Worm (Caenorhabditis elegans) whole organism, L2 larva: ENCODE data around the gene spin-1.

Source experiments
- elt-3 ChIP-seq: sonication (generic microtip); optimal IDR thresholded peaks from 2 replicates; lab custom pipeline; 2017; ENCODE audit warnings: missing biosample characterization, missing genetic modification characterization
- nhr-12 ChIP-seq: fragments of 150-350 bp; optimal IDR thresholded peaks from 2 replicates; lab custom pipeline; 2014; ENCODE audit warnings: missing biosample characterization, missing genetic modification characterization
- snpc-4 ChIP-seq: fragments of 150-350 bp; optimal IDR thresholded peaks from 2 replicates; lab custom pipeline; 2014; ENCODE audit warnings: missing biosample characterization, missing genetic modification characterization

ce11 chrV:12086934-12087333 is 27.9 kb upstream of the spin-1 start, which contains the start of gene gana-1:
- no peak for TF ChIP-seq snpc-4 (tag; lab: Kevin White, UChicago)
- TF ChIP-seq elt-3 (tag; lab: Kevin White, UChicago), result no peak
- no peak for TF ChIP-seq nhr-12 (tag; lab: Kevin White, UChicago)
